Fruit fly (Drosophila melanogaster): ENCODE data around the gene pic.
A peak's percentile ranks its signal among the peaks of the same experiment; 100 is the strongest.

The pic gene

DNA sequence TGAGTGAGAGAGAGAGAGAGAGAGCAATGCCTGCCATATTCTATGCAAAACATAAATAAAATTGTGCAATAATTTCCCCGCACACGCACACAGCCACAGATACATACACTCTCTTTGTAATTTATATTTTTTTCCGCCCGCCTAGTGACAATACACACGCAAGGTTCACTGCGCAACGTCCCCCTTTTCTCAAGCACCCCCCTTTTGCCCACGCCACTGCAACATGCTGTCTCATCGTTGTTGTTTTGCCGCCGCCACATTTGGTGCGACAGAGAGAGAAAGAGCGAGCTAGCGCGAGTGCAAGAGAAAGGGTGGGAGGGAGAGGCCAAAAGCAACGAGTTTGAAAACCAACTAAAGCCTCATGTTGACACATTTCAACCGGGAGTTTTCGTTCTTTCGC is 39.7 kb upstream of the pic start (continued):
- TF ChIP-seq CG33557 (GFP tag; optimal IDR thresholded peaks at IDR 0.05): no peak
- TF ChIP-seq sr (GFP tag; IDR thresholded peaks at IDR 0.05): peak; percentile 74; the same call in 2 of the 3 replicates
- TF ChIP-seq CG9817 (tag; optimal IDR thresholded peaks at IDR 0.05): peak; percentile 33
- TF ChIP-seq gsb (GFP tag; IDR thresholded peaks at IDR 0.05): peak; percentile 65
- no peak for TF ChIP-seq dan (GFP tag; IDR thresholded peaks at IDR 0.05)
- TF ChIP-seq twi (tag; optimal IDR thresholded peaks at IDR 0.05): peak; percentile 18
- TF ChIP-seq CG1792 (GFP tag; optimal IDR thresholded peaks at IDR 0.05): no peak
- peak; percentile 76 for TF ChIP-seq Antp (GFP tag; optimal IDR thresholded peaks at IDR 0.05)
- 0 out of 2 replicates have a peak, but pooled peaks have one; percentile 16 for TF ChIP-seq dimm (GFP tag; IDR thresholded peaks at IDR 0.05)
- TF ChIP-seq Asciz (GFP tag; optimal IDR thresholded peaks at IDR 0.05): no peak
- peak; percentile 0 for TF ChIP-seq fd64A (GFP tag; optimal IDR thresholded peaks at IDR 0.05)
- peak; percentile 67 for TF ChIP-seq Xbp1 (GFP tag; optimal IDR thresholded peaks at IDR 0.05)
- TF ChIP-seq CG9876 (GFP tag; optimal IDR thresholded peaks at IDR 0.05): peak; percentile 32
- peak; percentile 38 for TF ChIP-seq PHDP (tag; optimal IDR thresholded peaks at IDR 0.05)
- peak; percentile 13 for TF ChIP-seq bigmax (GFP tag; optimal IDR thresholded peaks at IDR 0.05)
- TF ChIP-seq CG17361 (GFP tag; IDR thresholded peaks at IDR 0.05): no peak
- no peak for TF ChIP-seq kni (GFP tag; optimal IDR thresholded peaks at IDR 0.05)
- TF ChIP-seq CG7745 (tag; optimal IDR thresholded peaks at IDR 0.05): no peak
- no peak for TF ChIP-seq crp (GFP tag; optimal IDR thresholded peaks at IDR 0.05)
- TF ChIP-seq Nf-YB (GFP tag; optimal IDR thresholded peaks at IDR 0.05): peak; percentile 23
- peak; percentile 40 for TF ChIP-seq CG18262 (tag; optimal IDR thresholded peaks at IDR 0.05)
- TF ChIP-seq CG18599 (GFP tag; optimal IDR thresholded peaks at IDR 0.05): peak; percentile 73
- no peak for TF ChIP-seq CG4820 (GFP tag; optimal IDR thresholded peaks at IDR 0.05)
- TF ChIP-seq Awh (GFP tag; IDR thresholded peaks at IDR 0.05): peak; percentile 78
- TF ChIP-seq fu2 (GFP tag; optimal IDR thresholded peaks at IDR 0.05): peak; percentile 53
- TF ChIP-seq prd (optimal IDR thresholded peaks at IDR 0.05): no peak
- TF ChIP-seq prd (GFP tag; IDR thresholded peaks at IDR 0.05): peak; percentile 72
- TF ChIP-seq CG17829 (tag; optimal IDR thresholded peaks at IDR 0.05): peak; percentile 45
- TF ChIP-seq CG17186 (GFP tag; optimal IDR thresholded peaks at IDR 0.05): peak; percentile 17
- TF ChIP-seq peb (GFP tag; IDR thresholded peaks at IDR 0.05): no peak; the same call in 1 of the 2 replicates
- peak; percentile 71 for TF ChIP-seq CG11504 (tag; optimal IDR thresholded peaks at IDR 0.05)
- TF ChIP-seq insv (GFP tag; optimal IDR thresholded peaks at IDR 0.05): no peak
- TF ChIP-seq az2 (GFP tag; optimal IDR thresholded peaks at IDR 0.05): peak; percentile 3
- peak; percentile 1 for TF ChIP-seq pfk (GFP tag; optimal IDR thresholded peaks at IDR 0.05)
- TF ChIP-seq Ssrp (tag; optimal IDR thresholded peaks at IDR 0.05): no peak
- peak; percentile 53 for TF ChIP-seq caup (GFP tag; optimal IDR thresholded peaks at IDR 0.05; ENCODE audit: severe bottlenecking)
- TF ChIP-seq NfI (GFP tag; optimal IDR thresholded peaks at IDR 0.05): peak; percentile 58
- no peak; the same call in 2 of the 3 replicates for TF ChIP-seq CG11560 (tag; IDR thresholded peaks at IDR 0.05)
- TF ChIP-seq zf30C (GFP tag; optimal IDR thresholded peaks at IDR 0.05): no peak
- no peak for TF ChIP-seq Doc3 (GFP tag; IDR thresholded peaks at IDR 0.05; ENCODE audit: partially characterized antibody)
- peak; percentile 12 for TF ChIP-seq Hey (tag; optimal IDR thresholded peaks at IDR 0.05)
- no peak for TF ChIP-seq CG15073 (GFP tag; optimal IDR thresholded peaks at IDR 0.05)
- peak; percentile 29 for TF ChIP-seq CG5245 (GFP tag; optimal IDR thresholded peaks at IDR 0.05)
- no peak for TF ChIP-seq CG2129 (GFP tag; IDR thresholded peaks at IDR 0.05; ENCODE audit: partially characterized antibody)
- peak; percentile 57; the same call in 1 of the 2 replicates for TF ChIP-seq CG16779 (GFP tag; IDR thresholded peaks at IDR 0.05)
- no peak for TF ChIP-seq Poxn (GFP tag; IDR thresholded peaks at IDR 0.05)
- peak; percentile 71 for TF ChIP-seq sob (GFP tag; IDR thresholded peaks at IDR 0.05)
- peak; percentile 52 for TF ChIP-seq unpg (GFP tag; optimal IDR thresholded peaks at IDR 0.05)
- TF ChIP-seq CG8388 (GFP tag; optimal IDR thresholded peaks at IDR 0.05): no peak
- peak; percentile 14 for TF ChIP-seq CG15696 (tag; optimal IDR thresholded peaks at IDR 0.05)

Measured in whole organism, embryonic.